Worm (Caenorhabditis elegans) whole organism, L4 larva: ENCODE results near the gene srx-36.

ENCODE experiments used
- F10B5.3 ChIP-seq: sonication (generic microtip); optimal IDR thresholded peaks from 2 replicates; lab custom pipeline; 2016; ENCODE audit warnings: mild to moderate bottlenecking, missing genetic modification characterization, missing compliant biosample characterization
- F26F4.8 ChIP-seq: fragments of 200-800 bp; sonication (Bioruptor generic); conservative IDR thresholded peaks from 2 replicates; pipeline ENCODE4 v1.3.6; 2022; ENCODE audit warnings: missing genetic modification characterization, missing compliant biosample characterization
- F44E2.7 ChIP-seq: fragments of 200-800 bp; sonication (Bioruptor generic); IDR thresholded peaks from 2 replicates; pipeline ENCODE4 v2.1.2; 2022; ENCODE audit warnings: missing genetic modification characterization, missing compliant biosample characterization
- T26A8.4 ChIP-seq: fragments of 200-800 bp; sonication (Bioruptor generic); IDR thresholded peaks from 2 replicates; pipeline ENCODE4 v1.3.6; 2022; ENCODE audit warnings: missing genetic modification characterization, missing compliant biosample characterization
- Y105C5A.15 ChIP-seq: fragments of 200-800 bp; sonication (Bioruptor generic); IDR thresholded peaks from 2 replicates; pipeline ENCODE4 v1.3.6; 2022; ENCODE audit warnings: missing genetic modification characterization, missing compliant biosample characterization
- Y48G9A.11 ChIP-seq: fragments of 200-800 bp; sonication (Bioruptor generic); IDR thresholded peaks from 2 replicates; pipeline ENCODE4 v1.3.6; 2022; ENCODE audit warnings: missing genetic modification reagents, missing genetic modification characterization, missing compliant biosample characterization
- ZK546.5 ChIP-seq, 2 experiments: sonication (generic microtip); optimal IDR thresholded peaks; 2 replicates each; lab custom pipeline; 2017; ENCODE audit warnings: missing biosample characterization in 2 of 2, missing genetic modification characterization in 2 of 2
- aly-2 ChIP-seq: sonication (generic microtip); optimal IDR thresholded peaks from 2 replicates; lab custom pipeline; 2018; ENCODE audit warnings: missing biosample characterization, missing genetic modification characterization
- ama-1 ChIP-seq: fragments of 150-350 bp; optimal IDR thresholded peaks from 2 replicates; lab custom pipeline; 2014; ENCODE audit warnings: inconsistent platforms, mixed read lengths
- arid-1 ChIP-seq: fragments of 200-800 bp; sonication (Bioruptor generic); conservative IDR thresholded peaks from 2 replicates; pipeline ENCODE4 v1.3.6; 2022; ENCODE audit warnings: missing genetic modification reagents, missing genetic modification characterization, missing compliant biosample characterization
- ceh-20 ChIP-seq: fragments of 200-800 bp; sonication (Bioruptor generic); IDR thresholded peaks from 2 replicates; pipeline ENCODE4 v1.3.6; 2022; ENCODE audit warnings: missing genetic modification reagents, missing genetic modification characterization, missing compliant biosample characterization
- ceh-32 ChIP-seq: sonication (generic microtip); optimal IDR thresholded peaks from 2 replicates; lab custom pipeline; 2016; ENCODE audit warnings: mild to moderate bottlenecking, missing genetic modification characterization, missing compliant biosample characterization; ENCODE audit not compliant: poor library complexity
- ceh-44 ChIP-seq: fragments of 200-800 bp; sonication (Bioruptor generic); IDR thresholded peaks from 2 replicates; pipeline ENCODE4 v1.3.6; 2022; ENCODE audit warnings: missing genetic modification reagents, missing genetic modification characterization, missing compliant biosample characterization
- cey-2 ChIP-seq: sonication (generic microtip); optimal IDR thresholded peaks from 3 replicates; lab custom pipeline; 2017; ENCODE audit warnings: missing genetic modification characterization, mild to moderate bottlenecking, missing compliant biosample characterization, antibody characterized with exemption, borderline replicate concordance; ENCODE audit not compliant: insufficient read depth
- daf-16 ChIP-seq, 3 experiments: sonication (generic microtip); optimal IDR thresholded peaks; 2 replicates each; lab custom pipeline; 2016 to 2017; ENCODE audit warnings: missing genetic modification characterization in 3 of 3, missing genetic modification reagents in 3 of 3, mild to moderate bottlenecking in 2 of 3, missing compliant biosample characterization in 2 of 3, missing biosample characterization in 1 of 3, moderate library complexity in 1 of 3
- dmd-6 ChIP-seq: fragments of 200-800 bp; sonication (Bioruptor generic); IDR thresholded peaks from 2 replicates; pipeline ENCODE4 v1.3.6; 2022; ENCODE audit warnings: missing genetic modification reagents, missing genetic modification characterization, missing compliant biosample characterization
- duxl-1 ChIP-seq: sonication (generic microtip); optimal IDR thresholded peaks from 2 replicates; lab custom pipeline; 2016; ENCODE audit warnings: mild to moderate bottlenecking, missing genetic modification characterization, moderate library complexity, missing compliant biosample characterization; ENCODE audit not compliant: poor library complexity
- dve-1 ChIP-seq: sonication (generic microtip); optimal IDR thresholded peaks from 2 replicates; lab custom pipeline; 2017; ENCODE audit warnings: antibody characterized with exemption, mild to moderate bottlenecking, missing genetic modification characterization, missing compliant biosample characterization; ENCODE audit not compliant: insufficient read depth
- egl-43 ChIP-seq: fragments of 200-800 bp; sonication (Bioruptor generic); IDR thresholded peaks from 2 replicates; pipeline ENCODE4 v1.3.6; 2022; ENCODE audit warnings: missing genetic modification reagents, missing genetic modification characterization, missing compliant biosample characterization
- gei-8 ChIP-seq: fragments of 200-800 bp; sonication (Bioruptor generic); optimal IDR thresholded peaks from 2 replicates; lab custom pipeline; 2018; ENCODE audit warnings: mild to moderate bottlenecking, missing genetic modification characterization, missing compliant biosample characterization
- jun-1 ChIP-seq: fragments of 150-350 bp; optimal IDR thresholded peaks from 2 replicates; lab custom pipeline; 2014; ENCODE audit warnings: missing biosample characterization, missing genetic modification reagents, missing genetic modification characterization
- lim-7 ChIP-seq: fragments of 200-800 bp; sonication (Bioruptor generic); IDR thresholded peaks from 2 replicates; pipeline ENCODE4 v1.3.6; 2022; ENCODE audit warnings: missing genetic modification characterization, missing compliant biosample characterization
- lin-1 ChIP-seq: fragments of 200-800 bp; sonication (Bioruptor generic); IDR thresholded peaks from 2 replicates; pipeline ENCODE4 v1.3.6; 2022; ENCODE audit warnings: missing genetic modification reagents, missing genetic modification characterization, missing compliant biosample characterization
- lir-3 ChIP-seq: sonication (generic microtip); optimal IDR thresholded peaks from 2 replicates; lab custom pipeline; 2016; ENCODE audit warnings: mild to moderate bottlenecking, missing genetic modification characterization, missing compliant biosample characterization
- madf-9 ChIP-seq: fragments of 200-800 bp; sonication (Bioruptor generic); conservative IDR thresholded peaks from 2 replicates; pipeline ENCODE4 v1.3.6; 2022; ENCODE audit warnings: missing genetic modification reagents, missing genetic modification characterization, missing compliant biosample characterization
- mdl-1 ChIP-seq, 2 experiments: fragments of 150-350 bp in 1 of 2; sonication (generic microtip) in 1 of 2; optimal IDR thresholded peaks; 2 replicates each; lab custom pipeline; 2014 to 2017; ENCODE audit warnings: missing biosample characterization in 2 of 2, missing genetic modification characterization in 2 of 2
- mdt-29 ChIP-seq: fragments of 200-800 bp; sonication (Bioruptor generic); IDR thresholded peaks from 2 replicates; pipeline ENCODE4 v1.3.6; 2022; ENCODE audit warnings: missing genetic modification reagents, missing genetic modification characterization, missing compliant biosample characterization
- mxl-2 ChIP-seq: fragments of 200-800 bp; sonication (Bioruptor generic); conservative IDR thresholded peaks from 2 replicates; pipeline ENCODE4 v1.3.6; 2022; ENCODE audit warnings: missing genetic modification reagents, missing genetic modification characterization, missing compliant biosample characterization
- nhr-10 ChIP-seq: fragments of 150-350 bp; optimal IDR thresholded peaks from 2 replicates; lab custom pipeline; 2014; ENCODE audit warnings: missing biosample characterization, missing genetic modification characterization
- nhr-102 ChIP-seq: sonication (generic microtip); optimal IDR thresholded peaks from 2 replicates; lab custom pipeline; 2016; ENCODE audit warnings: mild to moderate bottlenecking, missing genetic modification characterization, moderate library complexity, missing compliant biosample characterization
- nhr-25 ChIP-seq: sonication (generic microtip); optimal IDR thresholded peaks from 2 replicates; lab custom pipeline; 2017; ENCODE audit warnings: missing genetic modification characterization, mild to moderate bottlenecking, missing compliant biosample characterization, antibody characterized with exemption, moderate library complexity, borderline replicate concordance; ENCODE audit not compliant: insufficient read depth
- nhr-41 ChIP-seq: fragments of 200-800 bp; sonication (Bioruptor generic); IDR thresholded peaks from 2 replicates; pipeline ENCODE4 v1.3.6; 2022; ENCODE audit warnings: missing genetic modification reagents, missing genetic modification characterization, missing compliant biosample characterization
- nhr-76 ChIP-seq: fragments of 150-350 bp; optimal IDR thresholded peaks from 2 replicates; lab custom pipeline; 2014; ENCODE audit warnings: missing biosample characterization, missing genetic modification characterization
- pha-4 ChIP-seq, 2 experiments: fragments of 150-350 bp in 1 of 2; fragments of 200-800 bp in 1 of 2; sonication (Bioruptor generic) in 1 of 2; IDR thresholded peaks in 1 of 2; optimal IDR thresholded peaks in 1 of 2; 2 replicates each; pipeline versions ENCODE4 v1.3.6 to Lab custom; 2014 to 2022; ENCODE audit warnings: missing genetic modification characterization in 2 of 2, missing genetic modification reagents in 2 of 2, missing biosample characterization in 1 of 2, missing compliant biosample characterization in 1 of 2
- pqm-1 ChIP-seq: sonication (generic microtip); optimal IDR thresholded peaks from 2 replicates; lab custom pipeline; 2017; ENCODE audit warnings: missing biosample characterization, missing genetic modification characterization
- sdz-12 ChIP-seq: fragments of 200-800 bp; sonication (Bioruptor generic); optimal IDR thresholded peaks from 2 replicates; lab custom pipeline; 2018; ENCODE audit warnings: mild to moderate bottlenecking, missing genetic modification characterization, missing compliant biosample characterization
- set-16 ChIP-seq: fragments of 200-800 bp; sonication (Bioruptor generic); IDR thresholded peaks from 2 replicates; pipeline ENCODE4 v1.3.6; 2022; ENCODE audit warnings: missing genetic modification reagents, missing genetic modification characterization, missing compliant biosample characterization
- skn-1 ChIP-seq: fragments of 150-350 bp; optimal IDR thresholded peaks from 2 replicates; lab custom pipeline; 2014; ENCODE audit warnings: missing biosample characterization, missing genetic modification characterization
- snpc-4 ChIP-seq: fragments of 150-350 bp; optimal IDR thresholded peaks from 2 replicates; lab custom pipeline; 2014; ENCODE audit warnings: missing biosample characterization, missing genetic modification characterization
- tag-97 ChIP-seq: fragments of 200-800 bp; sonication (Bioruptor generic); IDR thresholded peaks from 2 replicates; pipeline ENCODE4 v1.3.6; 2022; ENCODE audit warnings: missing genetic modification characterization, missing compliant biosample characterization
- tra-1 ChIP-seq: fragments of 200-800 bp; sonication (Bioruptor generic); IDR thresholded peaks from 2 replicates; pipeline ENCODE4 v1.3.6; 2022; ENCODE audit warnings: missing genetic modification reagents, missing genetic modification characterization, missing compliant biosample characterization
- unc-130 ChIP-seq: sonication (generic microtip); optimal IDR thresholded peaks from 2 replicates; lab custom pipeline; 2016; ENCODE audit warnings: missing genetic modification reagents, missing genetic modification characterization, missing compliant biosample characterization
- unc-62 ChIP-seq, 3 experiments: fragments of 150-350 bp in 1 of 3; sonication (generic microtip); optimal IDR thresholded peaks in 2 of 3; peaks in 1 of 3; 1 replicate in 1 of 3; 2 replicates in 2 of 3; lab custom pipeline; 2014 to 2017; ENCODE audit warnings: missing biosample characterization in 3 of 3, missing genetic modification characterization in 3 of 3, missing genetic modification reagents in 3 of 3, missing genotype in 1 of 3
- zag-1 ChIP-seq: fragments of 150-350 bp; optimal IDR thresholded peaks from 2 replicates; lab custom pipeline; 2014; ENCODE audit warnings: missing biosample characterization, missing genetic modification characterization
- zfp-2 ChIP-seq: sonication (generic microtip); optimal IDR thresholded peaks from 2 replicates; lab custom pipeline; 2016; ENCODE audit warnings: mild to moderate bottlenecking, missing genetic modification characterization, missing compliant biosample characterization
- zfp-3 ChIP-seq: fragments of 200-800 bp; sonication (Bioruptor generic); conservative IDR thresholded peaks from 2 replicates; pipeline ENCODE4 v1.3.6; 2022; ENCODE audit warnings: missing genetic modification reagents, missing genetic modification characterization, missing compliant biosample characterization
- zip-11 ChIP-seq: fragments of 200-800 bp; sonication (Bioruptor generic); IDR thresholded peaks from 2 replicates; pipeline ENCODE4 v1.3.6; 2022; ENCODE audit warnings: missing genetic modification characterization, missing compliant biosample characterization
- zip-2 ChIP-seq: fragments of 150-350 bp; optimal IDR thresholded peaks from 2 replicates; lab custom pipeline; 2014; ENCODE audit warnings: missing biosample characterization, missing genetic modification characterization

The srx-36 gene

DNA sequence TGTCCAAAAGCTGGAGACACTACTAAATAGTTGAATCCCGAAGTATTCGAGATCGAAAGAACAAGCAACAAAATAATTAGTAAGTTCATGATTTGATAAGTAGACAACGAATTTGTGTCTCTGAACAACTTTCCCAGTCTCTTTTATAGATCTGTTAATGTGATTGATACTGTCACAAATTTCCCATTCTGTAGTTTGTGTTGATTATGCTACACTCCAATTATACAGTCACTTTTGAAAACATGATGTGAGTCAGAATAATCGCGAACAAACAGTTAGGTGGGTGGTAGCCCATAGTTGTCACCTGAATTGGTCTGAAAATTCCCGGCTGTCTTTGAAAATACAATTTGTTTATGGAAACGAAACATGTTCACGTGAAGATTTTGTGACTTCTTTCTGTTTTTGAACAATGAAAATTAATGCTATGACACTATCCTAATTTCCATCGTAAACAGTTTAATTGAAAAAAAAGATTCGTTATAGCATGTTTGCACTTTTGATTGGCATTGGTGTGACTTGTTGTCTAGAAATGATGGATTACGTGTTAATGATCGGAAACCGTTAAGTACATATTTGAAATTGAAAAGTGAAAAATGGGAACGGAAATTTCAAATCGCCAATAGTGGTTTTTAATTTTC is 32.7 kb upstream of the srx-36 start, which contains the start of gene ugt-41 (continued):
- TF ChIP-seq duxl-1 (no peak), Y48G9A.11 (no peak), ceh-44 (GFP tag; lab: Robert Waterston, UW) (no peak), tra-1 (0 out of 2 replicates have a peak, but pooled peaks have one; percentile 57), mxl-2 (GFP tag; lab: Robert Waterston, UW) (peak; percentile 60; the same call in 1 of the 2 replicates), F10B5.3 (tag; lab: Kevin White, UChicago) (no peak), zfp-2 (tag; lab: Kevin White, UChicago) (no peak), ZK546.5 (tag; optimal IDR thresholded peaks at IDR 0.05; lab: Kevin White, UChicago) (no peak), Y105C5A.15 (no peak), dmd-6 (GFP tag; lab: Robert Waterston, UW) (peak; percentile 81), arid-1 (GFP tag; lab: Robert Waterston, UW) (no peak), tag-97 (no peak), gei-8 (no peak), madf-9 (GFP tag; lab: Robert Waterston, UW) (no peak), snpc-4 (tag; lab: Kevin White, UChicago) (no peak), sdz-12 (GFP tag; lab: Kevin White, UChicago) (no peak), nhr-25 (tag; lab: Kevin White, UChicago) (no peak), mdt-29 (GFP tag; lab: Robert Waterston, UW) (no peak), skn-1 (no peak), zag-1 (tag; lab: Kevin White, UChicago) (no peak), zip-2 (tag; lab: Kevin White, UChicago) (no peak), pqm-1 (tag; lab: Kevin White, UChicago) (no peak), nhr-76 (tag; lab: Kevin White, UChicago) (no peak), unc-130 (GFP tag; lab: Kevin White, UChicago) (no peak), pha-4 (GFP tag; IDR thresholded peaks at IDR 0.05; lab: Robert Waterston, UW) (no peak), pha-4 (tag; optimal IDR thresholded peaks at IDR 0.05; lab: Kevin White, UChicago) (no peak), F44E2.7 (GFP tag; lab: Robert Waterston, UW) (no peak), T26A8.4 (GFP tag; lab: Robert Waterston, UW) (no peak), dve-1 (tag; lab: Kevin White, UChicago) (no peak), egl-43 (GFP tag; lab: Robert Waterston, UW) (no peak), F26F4.8 (no peak), ceh-32 (tag; lab: Kevin White, UChicago) (no peak), nhr-102 (peak; percentile 90), lir-3 (tag; lab: Kevin White, UChicago) (no peak), zip-11 (GFP tag; lab: Robert Waterston, UW) (no peak), lin-1 (no peak), ama-1 (lab: Kevin White, UChicago) (no peak), nhr-41 (GFP tag; lab: Robert Waterston, UW) (no peak), lim-7 (GFP tag; lab: Robert Waterston, UW) (no peak), daf-16 (GFP tag; optimal IDR thresholded peaks at IDR 0.05; lab: Kevin White, UChicago) (no peak), daf-16 (tag; optimal IDR thresholded peaks at IDR 0.05; lab: Kevin White, UChicago) (peak; percentile 96), cey-2 (tag; lab: Kevin White, UChicago) (no peak), mdl-1 (tag; optimal IDR thresholded peaks at IDR 0.05; lab: Kevin White, UChicago) (peak in 1 of 2 experiments; percentile 6), nhr-10 (tag; lab: Kevin White, UChicago) (no peak), jun-1 (tag; lab: Kevin White, UChicago) (no peak), set-16 (no peak), ceh-20 (peak; percentile 65; the same call in 1 of the 2 replicates), aly-2 (tag; lab: Kevin White, UChicago) (no peak), zfp-3 (GFP tag; lab: Robert Waterston, UW) (no peak), unc-62 (GFP tag; optimal IDR thresholded peaks at IDR 0.05 in 1 of 2; lab: Kevin White, UChicago) (peak in 1 of 2 experiments; percentile 51), unc-62 (tag; optimal IDR thresholded peaks at IDR 0.05; lab: Kevin White, UChicago) (no peak)
